Worm (Caenorhabditis elegans) whole organism, L4 larva: ENCODE measurements around the gene sly-1.

Source experiments
- F44E2.7 ChIP-seq: fragments of 200-800 bp; sonication (Bioruptor generic); IDR thresholded peaks from 2 replicates; pipeline ENCODE4 v2.1.2; 2022; ENCODE audit warnings: missing genetic modification characterization, missing compliant biosample characterization
- F49E8.2 ChIP-seq: sonication (generic microtip); optimal IDR thresholded peaks from 2 replicates; lab custom pipeline; 2016; ENCODE audit warnings: missing compliant biosample characterization, mild to moderate bottlenecking, missing genetic modification characterization, borderline replicate concordance
- aha-1 ChIP-seq: fragments of 150-350 bp; peaks from one replicate; lab custom pipeline; 2014; ENCODE audit warnings: missing biosample characterization, missing genetic modification characterization
- aly-2 ChIP-seq: sonication (generic microtip); optimal IDR thresholded peaks from 2 replicates; lab custom pipeline; 2018; ENCODE audit warnings: missing biosample characterization, missing genetic modification characterization
- ceh-44 ChIP-seq: fragments of 200-800 bp; sonication (Bioruptor generic); IDR thresholded peaks from 2 replicates; pipeline ENCODE4 v1.3.6; 2022; ENCODE audit warnings: missing genetic modification reagents, missing genetic modification characterization, missing compliant biosample characterization
- ceh-82 ChIP-seq: sonication (generic microtip); optimal IDR thresholded peaks from 2 replicates; lab custom pipeline; 2017; ENCODE audit warnings: missing biosample characterization, missing genetic modification characterization
- cey-2 ChIP-seq: sonication (generic microtip); optimal IDR thresholded peaks from 3 replicates; lab custom pipeline; 2017; ENCODE audit warnings: missing genetic modification characterization, mild to moderate bottlenecking, missing compliant biosample characterization, antibody characterized with exemption, borderline replicate concordance; ENCODE audit not compliant: insufficient read depth
- ctbp-1 ChIP-seq: fragments of 200-800 bp; sonication (Bioruptor generic); IDR thresholded peaks from 2 replicates; pipeline ENCODE4 v1.3.6; 2022; ENCODE audit warnings: missing genetic modification reagents, missing genetic modification characterization, missing compliant biosample characterization
- daf-12 ChIP-seq: fragments of 150-350 bp; optimal IDR thresholded peaks from 2 replicates; lab custom pipeline; 2014; ENCODE audit warnings: missing biosample characterization, missing genetic modification reagents, missing genetic modification characterization
- daf-16 ChIP-seq, 3 experiments: sonication (generic microtip); optimal IDR thresholded peaks; 2 replicates each; lab custom pipeline; 2016 to 2017; ENCODE audit warnings: missing genetic modification characterization in 3 of 3, missing genetic modification reagents in 3 of 3, mild to moderate bottlenecking in 2 of 3, missing compliant biosample characterization in 2 of 3, missing biosample characterization in 1 of 3, moderate library complexity in 1 of 3
- daf-8 ChIP-seq: fragments of 200-800 bp; sonication (Bioruptor generic); IDR thresholded peaks from 2 replicates; pipeline ENCODE4 v1.3.6; 2022; ENCODE audit warnings: missing genetic modification characterization, missing compliant biosample characterization
- dmd-9 ChIP-seq: fragments of 200-800 bp; sonication (Bioruptor generic); IDR thresholded peaks from 2 replicates; pipeline ENCODE4 v1.3.6; 2022; ENCODE audit warnings: missing genetic modification reagents, missing genetic modification characterization, missing compliant biosample characterization
- egl-43 ChIP-seq: fragments of 200-800 bp; sonication (Bioruptor generic); IDR thresholded peaks from 2 replicates; pipeline ENCODE4 v1.3.6; 2022; ENCODE audit warnings: missing genetic modification reagents, missing genetic modification characterization, missing compliant biosample characterization
- hif-1 ChIP-seq, 2 experiments: sonication (generic microtip); optimal IDR thresholded peaks; 2 replicates each; lab custom pipeline; 2016 to 2017; ENCODE audit warnings: missing compliant biosample characterization in 2 of 2, missing genetic modification characterization in 2 of 2, missing genetic modification reagents in 2 of 2, missing genotype in 2 of 2, mild to moderate bottlenecking in 1 of 2
- hlh-11 ChIP-seq: fragments of 200-800 bp; sonication (Bioruptor generic); optimal IDR thresholded peaks from 2 replicates; lab custom pipeline; 2018; ENCODE audit warnings: mild to moderate bottlenecking, missing genetic modification characterization, missing compliant biosample characterization
- lin-1 ChIP-seq: fragments of 200-800 bp; sonication (Bioruptor generic); IDR thresholded peaks from 2 replicates; pipeline ENCODE4 v1.3.6; 2022; ENCODE audit warnings: missing genetic modification reagents, missing genetic modification characterization, missing compliant biosample characterization
- lin-15B ChIP-seq: fragments of 150-350 bp; sonication (generic microtip); optimal IDR thresholded peaks from 3 replicates; lab custom pipeline; 2014; ENCODE audit warnings: missing biosample characterization, missing genetic modification characterization
- lin-38 ChIP-seq: fragments of 200-800 bp; sonication (Bioruptor generic); IDR thresholded peaks from 2 replicates; pipeline ENCODE4 v1.3.6; 2022; ENCODE audit warnings: missing genetic modification reagents, missing genetic modification characterization, missing compliant biosample characterization
- mdl-1 ChIP-seq, 2 experiments: fragments of 150-350 bp in 1 of 2; sonication (generic microtip) in 1 of 2; optimal IDR thresholded peaks; 2 replicates each; lab custom pipeline; 2014 to 2017; ENCODE audit warnings: missing biosample characterization in 2 of 2, missing genetic modification characterization in 2 of 2
- mes-2 ChIP-seq: sonication (generic microtip); optimal IDR thresholded peaks from 2 replicates; lab custom pipeline; 2016; ENCODE audit warnings: missing genotype, mild to moderate bottlenecking, missing genetic modification characterization, missing compliant biosample characterization; ENCODE audit not compliant: poor library complexity, severe bottlenecking
- mxl-2 ChIP-seq: fragments of 200-800 bp; sonication (Bioruptor generic); conservative IDR thresholded peaks from 2 replicates; pipeline ENCODE4 v1.3.6; 2022; ENCODE audit warnings: missing genetic modification reagents, missing genetic modification characterization, missing compliant biosample characterization
- mxl-3 ChIP-seq: fragments of 200-800 bp; sonication (Bioruptor generic); optimal IDR thresholded peaks from 2 replicates; lab custom pipeline; 2018; ENCODE audit warnings: mild to moderate bottlenecking, missing genetic modification characterization, missing compliant biosample characterization
- nhr-10 ChIP-seq: fragments of 150-350 bp; optimal IDR thresholded peaks from 2 replicates; lab custom pipeline; 2014; ENCODE audit warnings: missing biosample characterization, missing genetic modification characterization
- nhr-102 ChIP-seq: sonication (generic microtip); optimal IDR thresholded peaks from 2 replicates; lab custom pipeline; 2016; ENCODE audit warnings: mild to moderate bottlenecking, missing genetic modification characterization, moderate library complexity, missing compliant biosample characterization
- nhr-25 ChIP-seq: sonication (generic microtip); optimal IDR thresholded peaks from 2 replicates; lab custom pipeline; 2017; ENCODE audit warnings: missing genetic modification characterization, mild to moderate bottlenecking, missing compliant biosample characterization, antibody characterized with exemption, moderate library complexity, borderline replicate concordance; ENCODE audit not compliant: insufficient read depth
- nhr-28 ChIP-seq: fragments of 150-350 bp; optimal IDR thresholded peaks from 2 replicates; lab custom pipeline; 2014; ENCODE audit warnings: missing biosample characterization, missing genetic modification characterization
- nhr-41 ChIP-seq: fragments of 200-800 bp; sonication (Bioruptor generic); IDR thresholded peaks from 2 replicates; pipeline ENCODE4 v1.3.6; 2022; ENCODE audit warnings: missing genetic modification reagents, missing genetic modification characterization, missing compliant biosample characterization
- nhr-42 ChIP-seq: fragments of 200-800 bp; sonication (Bioruptor generic); IDR thresholded peaks from 2 replicates; pipeline ENCODE4 v1.3.6; 2022; ENCODE audit warnings: missing genetic modification characterization, missing compliant biosample characterization
- nhr-6 ChIP-seq: fragments of 150-350 bp; optimal IDR thresholded peaks from 2 replicates; lab custom pipeline; 2014; ENCODE audit warnings: missing biosample characterization, missing genetic modification characterization
- nhr-76 ChIP-seq: fragments of 150-350 bp; optimal IDR thresholded peaks from 2 replicates; lab custom pipeline; 2014; ENCODE audit warnings: missing biosample characterization, missing genetic modification characterization
- nhr-77 ChIP-seq: fragments of 150-350 bp; optimal IDR thresholded peaks from 2 replicates; lab custom pipeline; 2014; ENCODE audit warnings: missing biosample characterization, missing genetic modification characterization
- pqm-1 ChIP-seq: sonication (generic microtip); optimal IDR thresholded peaks from 2 replicates; lab custom pipeline; 2017; ENCODE audit warnings: missing biosample characterization, missing genetic modification characterization
- set-16 ChIP-seq: fragments of 200-800 bp; sonication (Bioruptor generic); IDR thresholded peaks from 2 replicates; pipeline ENCODE4 v1.3.6; 2022; ENCODE audit warnings: missing genetic modification reagents, missing genetic modification characterization, missing compliant biosample characterization
- spr-1 ChIP-seq: sonication (generic microtip); optimal IDR thresholded peaks from 2 replicates; lab custom pipeline; 2016; ENCODE audit warnings: mild to moderate bottlenecking, missing genetic modification characterization, missing compliant biosample characterization
- tag-97 ChIP-seq: fragments of 200-800 bp; sonication (Bioruptor generic); IDR thresholded peaks from 2 replicates; pipeline ENCODE4 v1.3.6; 2022; ENCODE audit warnings: missing genetic modification characterization, missing compliant biosample characterization
- unc-130 ChIP-seq: sonication (generic microtip); optimal IDR thresholded peaks from 2 replicates; lab custom pipeline; 2016; ENCODE audit warnings: missing genetic modification reagents, missing genetic modification characterization, missing compliant biosample characterization
- unc-62 ChIP-seq, 3 experiments: fragments of 150-350 bp in 1 of 3; sonication (generic microtip); optimal IDR thresholded peaks in 2 of 3; peaks in 1 of 3; 1 replicate in 1 of 3; 2 replicates in 2 of 3; lab custom pipeline; 2014 to 2017; ENCODE audit warnings: missing biosample characterization in 3 of 3, missing genetic modification characterization in 3 of 3, missing genetic modification reagents in 3 of 3, missing genotype in 1 of 3
- zag-1 ChIP-seq: fragments of 150-350 bp; optimal IDR thresholded peaks from 2 replicates; lab custom pipeline; 2014; ENCODE audit warnings: missing biosample characterization, missing genetic modification characterization
- zfp-2 ChIP-seq: sonication (generic microtip); optimal IDR thresholded peaks from 2 replicates; lab custom pipeline; 2016; ENCODE audit warnings: mild to moderate bottlenecking, missing genetic modification characterization, missing compliant biosample characterization
- zfp-3 ChIP-seq: fragments of 200-800 bp; sonication (Bioruptor generic); conservative IDR thresholded peaks from 2 replicates; pipeline ENCODE4 v1.3.6; 2022; ENCODE audit warnings: missing genetic modification reagents, missing genetic modification characterization, missing compliant biosample characterization

sly-1 gene

ce11 chrIII:10537558-10537957 lies 30.7 kb downstream of the sly-1 start (continued):
- TF ChIP-seq spr-1 (tag; lab: Kevin White, UChicago): peak; percentile 39
- TF ChIP-seq nhr-28 (tag; lab: Kevin White, UChicago): peak; percentile 2
- TF ChIP-seq ctbp-1 (GFP tag; lab: Robert Waterston, UW): 0 out of 2 replicates have a peak, but pooled peaks have one; percentile 18
- TF ChIP-seq zfp-3: 0 out of 2 replicates have a peak, but pooled peaks have one; percentile 52
- TF ChIP-seq mxl-3: peak; percentile 32
- no peak for TF ChIP-seq zfp-2 (tag; lab: Kevin White, UChicago)
- TF ChIP-seq zag-1 (tag; lab: Kevin White, UChicago): no peak
- 0 out of 2 replicates have a peak, but pooled peaks have one; percentile 34 for TF ChIP-seq egl-43
- TF ChIP-seq pqm-1 (tag; lab: Kevin White, UChicago): no peak

- TF ChIP-seq ceh-82 (no peak), mdl-1 (tag; optimal IDR thresholded peaks at IDR 0.05; lab: Kevin White, UChicago) (no peak), nhr-6 (no peak), daf-16 (GFP tag; optimal IDR thresholded peaks at IDR 0.05; lab: Kevin White, UChicago) (no peak), daf-16 (tag; optimal IDR thresholded peaks at IDR 0.05; lab: Kevin White, UChicago) (no peak), lin-15B (tag; lab: Kevin White, UChicago) (no peak), daf-8 (GFP tag; lab: Robert Waterston, UW) (no peak), unc-62 (GFP tag; optimal IDR thresholded peaks at IDR 0.05 in 1 of 2; lab: Kevin White, UChicago) (peak in 1 of 2 experiments; percentile 44), unc-62 (tag; optimal IDR thresholded peaks at IDR 0.05; lab: Kevin White, UChicago) (no peak), lin-1 (GFP tag; lab: Robert Waterston, UW) (no peak), dmd-9 (GFP tag; lab: Robert Waterston, UW) (no peak), set-16 (GFP tag; lab: Robert Waterston, UW) (peak; percentile 67), tag-97 (GFP tag; lab: Robert Waterston, UW) (no peak)
These were observed 31.9 kb downstream of the sly-1 start, which contains the start of gene nlp-68 for ce11 chrIII:10538757-10539213. nlp-68 (minus strand) TSS chrIII:10539163.

- TF ChIP-seq lin-38 (GFP tag; lab: Robert Waterston, UW): no peak
- no peak for TF ChIP-seq nhr-41 (GFP tag; lab: Robert Waterston, UW)
- TF ChIP-seq nhr-42: no peak
- no peak for TF ChIP-seq hlh-11
- no peak for TF ChIP-seq F49E8.2 (tag; lab: Kevin White, UChicago)
- no peak for TF ChIP-seq ceh-44
- TF ChIP-seq mes-2 (tag; lab: Kevin White, UChicago): no peak
- TF ChIP-seq F44E2.7: no peak
- TF ChIP-seq ceh-82: no peak
- no peak for TF ChIP-seq nhr-77 (tag; lab: Kevin White, UChicago)
- no peak for TF ChIP-seq hif-1 (tag; optimal IDR thresholded peaks at IDR 0.05; lab: Kevin White, UChicago)
- TF ChIP-seq mxl-2 (GFP tag; lab: Robert Waterston, UW): no peak
- no peak for TF ChIP-seq unc-130
- TF ChIP-seq cey-2: no peak
- TF ChIP-seq nhr-102 (tag; lab: Kevin White, UChicago): no peak
- no peak for TF ChIP-seq egl-43
- TF ChIP-seq pqm-1 (tag; lab: Kevin White, UChicago): no peak
These were observed 46.1 kb downstream of the sly-1 start, which contains the start of gene T21C12.8 for ce11 chrIII:10552929-10553328. T21C12.8 (minus strand) TSS chrIII:10553029.

- TF ChIP-seq aha-1: peak; percentile 4
- no peak for TF ChIP-seq aly-2 (tag; lab: Kevin White, UChicago)
- no peak for TF ChIP-seq hif-1 (tag; optimal IDR thresholded peaks at IDR 0.05; lab: Kevin White, UChicago)
- no peak for TF ChIP-seq daf-12
- no peak for TF ChIP-seq zag-1 (tag; lab: Kevin White, UChicago)
- TF ChIP-seq nhr-76 (tag; lab: Kevin White, UChicago): no peak
- no peak for TF ChIP-seq nhr-10
- no peak for TF ChIP-seq nhr-25
- no peak for TF ChIP-seq nhr-28 (tag; lab: Kevin White, UChicago)
- no peak for TF ChIP-seq lin-15B (tag; lab: Kevin White, UChicago)
- peak in 1 of 2 experiments; percentile 35 for TF ChIP-seq unc-62 (GFP tag; optimal IDR thresholded peaks at IDR 0.05 in 1 of 2; lab: Kevin White, UChicago)
- TF ChIP-seq unc-62 (tag; optimal IDR thresholded peaks at IDR 0.05; lab: Kevin White, UChicago): no peak
These were observed 51.1 kb downstream of the sly-1 start, which contains the start of gene T21C12.4 for ce11 chrIII:10557910-10558309. T21C12.4 (minus strand) TSS chrIII:10558010.
